Fruit fly (Drosophila melanogaster) whole organism, embryonic: Measurements from ENCODE around the gene Usp10.

Experiments used
- Aef1 ChIP-seq: fragments of 200-800 bp; sonication (Bioruptor generic); IDR thresholded peaks from 3 replicates; pipeline ENCODE4 v1.3.6; 2022; ENCODE audit warnings: missing biosample characterization, missing genetic modification characterization
- Asciz ChIP-seq: fragments of 200-800 bp; sonication (Bioruptor generic); optimal IDR thresholded peaks from 2 replicates; lab custom pipeline; 2017; ENCODE audit warnings: missing biosample characterization, mild to moderate bottlenecking, missing genetic modification characterization, missing genetic modification reagents
- CG11093 ChIP-seq: fragments of 200-800 bp; sonication (Bioruptor generic); IDR thresholded peaks from 3 replicates; pipeline ENCODE4 v1.3.6; 2022; ENCODE audit warnings: missing biosample characterization, missing genetic modification characterization
- CG12104 ChIP-seq: fragments of 200-800 bp; sonication (Bioruptor generic); optimal IDR thresholded peaks from 3 replicates; lab custom pipeline; 2016; ENCODE audit warnings: missing biosample characterization, missing genetic modification characterization
- CG12659 ChIP-seq: fragments of 200-800 bp; sonication (Bioruptor generic); optimal IDR thresholded peaks from 3 replicates; lab custom pipeline; 2017; ENCODE audit warnings: mild to moderate bottlenecking, missing biosample characterization, missing genetic modification reagents, missing genetic modification characterization
- CG13624 ChIP-seq: fragments of 200-800 bp; sonication (Bioruptor generic); optimal IDR thresholded peaks from 2 replicates; lab custom pipeline; 2016; ENCODE audit warnings: missing biosample characterization, missing genetic modification characterization
- CG14050 ChIP-seq: fragments of 200-800 bp; sonication (Bioruptor generic); IDR thresholded peaks from 3 replicates; pipeline ENCODE4 v1.3.6; 2022; ENCODE audit warnings: missing biosample characterization, missing genetic modification characterization
- CG14710 ChIP-seq: fragments of 200-800 bp; sonication (Bioruptor generic); optimal IDR thresholded peaks from 3 replicates; lab custom pipeline; 2019; ENCODE audit warnings: missing biosample characterization, mild to moderate bottlenecking, missing genetic modification characterization, moderate library complexity
- CG15479 ChIP-seq: fragments of 200-800 bp; sonication (Bioruptor generic); optimal IDR thresholded peaks from 3 replicates; lab custom pipeline; 2019; ENCODE audit warnings: missing biosample characterization, mild to moderate bottlenecking, missing genetic modification characterization, moderate library complexity
- CG16813 ChIP-seq: fragments of 200-800 bp; sonication (Bioruptor generic); IDR thresholded peaks from 3 replicates; pipeline ENCODE4 v1.3.6; 2022; ENCODE audit warnings: missing biosample characterization, missing genetic modification characterization; ENCODE audit not compliant: partially characterized antibody
- CG17612 ChIP-seq: fragments of 200-800 bp; sonication (Bioruptor generic); IDR thresholded peaks from 2 replicates; pipeline ENCODE4 v1.3.6; 2022; ENCODE audit warnings: missing biosample characterization, missing genetic modification characterization
- CG18011 ChIP-seq: fragments of 200-800 bp; sonication (Bioruptor generic); optimal IDR thresholded peaks from 2 replicates; lab custom pipeline; 2017; ENCODE audit warnings: missing biosample characterization, missing genetic modification characterization, mild to moderate bottlenecking, moderate library complexity, missing genotype
- CG18764 ChIP-seq: fragments of 200-800 bp; sonication (Bioruptor generic); optimal IDR thresholded peaks from 3 replicates; lab custom pipeline; 2016; ENCODE audit warnings: missing biosample characterization, missing genetic modification characterization
- CG31388 ChIP-seq: fragments of 200-800 bp; sonication (Bioruptor generic); optimal IDR thresholded peaks from 2 replicates; lab custom pipeline; 2016; ENCODE audit warnings: missing biosample characterization, missing genetic modification characterization
- CG33557 ChIP-seq: fragments of 200-800 bp; sonication (Bioruptor generic); optimal IDR thresholded peaks from 2 replicates; lab custom pipeline; 2019; ENCODE audit warnings: missing biosample characterization, mild to moderate bottlenecking, missing genetic modification characterization, moderate library complexity
- CG3838 ChIP-seq: fragments of 200-800 bp; sonication (Bioruptor generic); optimal IDR thresholded peaks from 3 replicates; lab custom pipeline; 2016; ENCODE audit warnings: missing biosample characterization, missing genetic modification characterization
- CG43689 ChIP-seq: fragments of 200-800 bp; sonication (Bioruptor generic); IDR thresholded peaks from 2 replicates; pipeline ENCODE4 v1.3.6; 2022; ENCODE audit warnings: missing biosample characterization, missing genetic modification characterization
- CG4707 ChIP-seq: fragments of 200-800 bp; sonication (Bioruptor generic); optimal IDR thresholded peaks from 2 replicates; lab custom pipeline; 2018; ENCODE audit warnings: missing biosample characterization, mild to moderate bottlenecking, missing genetic modification characterization, moderate library complexity
- CG7987 ChIP-seq: fragments of 200-800 bp; sonication (Bioruptor generic); optimal IDR thresholded peaks from 2 replicates; lab custom pipeline; 2018; ENCODE audit warnings: missing biosample characterization, mild to moderate bottlenecking, missing genetic modification characterization, moderate library complexity
- CG9215 ChIP-seq: fragments of 200-800 bp; sonication (Bioruptor generic); IDR thresholded peaks from 2 replicates; pipeline ENCODE4 v1.3.6; 2022; ENCODE audit warnings: missing biosample characterization, missing genetic modification characterization
- Dll ChIP-seq: fragments of 200-800 bp; sonication (Bioruptor generic); IDR thresholded peaks from 4 replicates; pipeline ENCODE4 v1.3.6; 2022; ENCODE audit warnings: missing biosample characterization, missing genetic modification characterization; ENCODE audit not compliant: partially characterized antibody
- Ets97D ChIP-seq: fragments of 200-800 bp; sonication (Bioruptor generic); optimal IDR thresholded peaks from 3 replicates; lab custom pipeline; 2016; ENCODE audit warnings: missing biosample characterization, missing genetic modification characterization
- GATAe ChIP-seq: fragments of 200-800 bp; sonication (Bioruptor generic); conservative IDR thresholded peaks from 2 replicates; pipeline ENCODE4 v1.3.6; 2022; ENCODE audit warnings: missing biosample characterization, missing genetic modification characterization
- HLH54F ChIP-seq: fragments of 200-800 bp; sonication (Bioruptor generic); optimal IDR thresholded peaks from 3 replicates; lab custom pipeline; 2016; ENCODE audit warnings: missing biosample characterization, missing genetic modification characterization
- Hsf ChIP-seq: fragments of 200-800 bp; sonication (Bioruptor generic); optimal IDR thresholded peaks from 3 replicates; lab custom pipeline; 2016; ENCODE audit warnings: missing biosample characterization, missing genetic modification characterization
- Mad ChIP-seq: fragments of 200-800 bp; sonication (Bioruptor generic); optimal IDR thresholded peaks from 2 replicates; lab custom pipeline; 2016; ENCODE audit warnings: missing biosample characterization, missing genetic modification characterization
- Rx ChIP-seq: fragments of 200-800 bp; sonication (Bioruptor generic); IDR thresholded peaks from 2 replicates; pipeline ENCODE4 v1.3.6; 2022; ENCODE audit warnings: missing biosample characterization, missing genetic modification characterization
- ab ChIP-seq: fragments of 200-800 bp; sonication (Bioruptor generic); optimal IDR thresholded peaks from 2 replicates; lab custom pipeline; 2016; ENCODE audit warnings: missing biosample characterization, missing genetic modification characterization
- abd-A ChIP-seq: fragments of 200-800 bp; sonication (Bioruptor generic); optimal IDR thresholded peaks from 3 replicates; lab custom pipeline; 2019; ENCODE audit warnings: missing biosample characterization, mild to moderate bottlenecking, missing genetic modification characterization, moderate library complexity
- ato ChIP-seq: fragments of 200-800 bp; sonication (Bioruptor generic); IDR thresholded peaks from 2 replicates; pipeline ENCODE4 v1.3.6; 2022; ENCODE audit warnings: missing biosample characterization, missing genetic modification characterization; ENCODE audit not compliant: partially characterized antibody
- bowl ChIP-seq: fragments of 200-800 bp; sonication (Bioruptor generic); IDR thresholded peaks from 2 replicates; pipeline ENCODE4 v1.3.6; 2022; ENCODE audit warnings: missing biosample characterization, missing genetic modification characterization
- cas ChIP-seq: fragments of 200-800 bp; sonication (Bioruptor generic); IDR thresholded peaks from 2 replicates; pipeline ENCODE4 v1.3.6; 2022; ENCODE audit warnings: missing biosample characterization, missing genetic modification characterization
- chm ChIP-seq: fragments of 200-800 bp; sonication (Bioruptor generic); IDR thresholded peaks from 2 replicates; pipeline ENCODE4 v1.3.6; 2022; ENCODE audit warnings: missing biosample characterization, missing genetic modification characterization
- dysf ChIP-seq: fragments of 200-800 bp; sonication (Bioruptor generic); IDR thresholded peaks from 3 replicates; pipeline ENCODE4 v1.3.6; 2022; ENCODE audit warnings: missing biosample characterization, missing genetic modification characterization
- esg ChIP-seq: fragments of 200-800 bp; sonication (Bioruptor generic); conservative IDR thresholded peaks from 2 replicates; pipeline ENCODE4 v1.3.6; 2022; ENCODE audit warnings: missing biosample characterization, missing genetic modification characterization
- eve ChIP-seq, 2 experiments: fragments of >200 bp; optimal IDR thresholded peaks; 2 replicates each; lab custom pipeline; 2017; ENCODE audit warnings: missing biosample characterization in 2 of 2, missing genetic modification characterization in 2 of 2
- gce ChIP-seq: fragments of 200-800 bp; sonication (Bioruptor generic); IDR thresholded peaks from 3 replicates; pipeline ENCODE4 v1.3.6; 2022; ENCODE audit warnings: missing biosample characterization, missing genetic modification characterization
- gcm ChIP-seq: fragments of 200-800 bp; sonication (Bioruptor generic); optimal IDR thresholded peaks from 2 replicates; lab custom pipeline; 2019; ENCODE audit warnings: missing biosample characterization, mild to moderate bottlenecking, missing genetic modification characterization, moderate library complexity
- gfzf ChIP-seq: fragments of 200-800 bp; sonication (Bioruptor generic); optimal IDR thresholded peaks from 2 replicates; lab custom pipeline; 2016; ENCODE audit warnings: missing biosample characterization, mild to moderate bottlenecking, missing genetic modification characterization, moderate library complexity
- gro ChIP-seq: fragments of 200-800 bp; sonication (Bioruptor generic); optimal IDR thresholded peaks from 2 replicates; lab custom pipeline; 2016; ENCODE audit warnings: missing biosample characterization, missing genetic modification characterization
- nmo ChIP-seq: fragments of 200-800 bp; sonication (Bioruptor generic); optimal IDR thresholded peaks from 2 replicates; lab custom pipeline; 2018; ENCODE audit warnings: missing biosample characterization, mild to moderate bottlenecking, missing genetic modification characterization, moderate library complexity
- salm ChIP-seq: fragments of 200-800 bp; sonication (Bioruptor generic); optimal IDR thresholded peaks from 2 replicates; lab custom pipeline; 2018; ENCODE audit warnings: missing biosample characterization, mild to moderate bottlenecking, missing genetic modification characterization
- scrt ChIP-seq: fragments of 200-800 bp; sonication (Bioruptor generic); optimal IDR thresholded peaks from 2 replicates; lab custom pipeline; 2018; ENCODE audit warnings: missing biosample characterization, mild to moderate bottlenecking, missing genetic modification characterization, moderate library complexity
- sisA ChIP-seq: fragments of 200-800 bp; sonication (Bioruptor generic); IDR thresholded peaks from 2 replicates; pipeline ENCODE4 v1.3.6; 2022; ENCODE audit warnings: missing biosample characterization, missing genetic modification characterization
- slp2 ChIP-seq: fragments of 200-800 bp; sonication (Bioruptor generic); optimal IDR thresholded peaks from 2 replicates; lab custom pipeline; 2016; ENCODE audit warnings: missing biosample characterization, missing genetic modification characterization
- tx ChIP-seq: fragments of 200-800 bp; sonication (Bioruptor generic); optimal IDR thresholded peaks from 2 replicates; lab custom pipeline; 2016; ENCODE audit warnings: missing biosample characterization, missing genetic modification characterization
- unpg ChIP-seq: fragments of 200-800 bp; sonication (Bioruptor generic); optimal IDR thresholded peaks from 3 replicates; lab custom pipeline; 2018; ENCODE audit warnings: missing biosample characterization, mild to moderate bottlenecking, missing genetic modification characterization, moderate library complexity

The Usp10 gene

DNA sequence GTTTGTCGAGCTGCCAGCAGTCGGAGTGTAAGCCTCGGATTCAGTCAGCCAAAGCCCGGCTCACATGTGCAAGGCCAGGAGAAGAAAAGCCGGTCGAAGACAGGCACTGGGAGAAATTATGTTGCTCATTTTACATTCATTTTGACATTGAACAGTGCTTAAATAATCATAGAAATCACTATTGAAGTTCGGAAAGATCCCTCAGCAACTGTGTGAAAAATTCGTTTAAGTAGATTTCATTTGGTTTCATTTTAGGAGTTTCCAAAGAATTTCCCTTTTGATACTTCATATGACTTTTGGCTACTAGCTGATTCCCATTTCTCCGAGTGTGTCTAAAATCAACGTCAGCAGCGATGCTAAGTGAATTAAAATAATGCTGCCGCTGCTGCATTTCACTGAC is 47.3 kb upstream of the Usp10 start (continued):
- TF ChIP-seq gce (GFP tag; lab: Robert Waterston, UW) = 0 out of 3 replicates have a peak, but pooled peaks have one; percentile 19
- no peak for TF ChIP-seq esg (GFP tag; lab: Robert Waterston, UW)
- TF ChIP-seq chm (GFP tag; lab: Robert Waterston, UW) = no peak
- peak; percentile 29 for TF ChIP-seq nmo (GFP tag; lab: Kevin White, UChicago)
- TF ChIP-seq Mad (GFP tag; lab: Kevin White, UChicago) = no peak
- no peak for TF ChIP-seq eve (GFP tag; optimal IDR thresholded peaks at IDR 0.05; lab: Kevin White, UChicago)
- TF ChIP-seq, all 482 proteins: peak for 77

DNA sequence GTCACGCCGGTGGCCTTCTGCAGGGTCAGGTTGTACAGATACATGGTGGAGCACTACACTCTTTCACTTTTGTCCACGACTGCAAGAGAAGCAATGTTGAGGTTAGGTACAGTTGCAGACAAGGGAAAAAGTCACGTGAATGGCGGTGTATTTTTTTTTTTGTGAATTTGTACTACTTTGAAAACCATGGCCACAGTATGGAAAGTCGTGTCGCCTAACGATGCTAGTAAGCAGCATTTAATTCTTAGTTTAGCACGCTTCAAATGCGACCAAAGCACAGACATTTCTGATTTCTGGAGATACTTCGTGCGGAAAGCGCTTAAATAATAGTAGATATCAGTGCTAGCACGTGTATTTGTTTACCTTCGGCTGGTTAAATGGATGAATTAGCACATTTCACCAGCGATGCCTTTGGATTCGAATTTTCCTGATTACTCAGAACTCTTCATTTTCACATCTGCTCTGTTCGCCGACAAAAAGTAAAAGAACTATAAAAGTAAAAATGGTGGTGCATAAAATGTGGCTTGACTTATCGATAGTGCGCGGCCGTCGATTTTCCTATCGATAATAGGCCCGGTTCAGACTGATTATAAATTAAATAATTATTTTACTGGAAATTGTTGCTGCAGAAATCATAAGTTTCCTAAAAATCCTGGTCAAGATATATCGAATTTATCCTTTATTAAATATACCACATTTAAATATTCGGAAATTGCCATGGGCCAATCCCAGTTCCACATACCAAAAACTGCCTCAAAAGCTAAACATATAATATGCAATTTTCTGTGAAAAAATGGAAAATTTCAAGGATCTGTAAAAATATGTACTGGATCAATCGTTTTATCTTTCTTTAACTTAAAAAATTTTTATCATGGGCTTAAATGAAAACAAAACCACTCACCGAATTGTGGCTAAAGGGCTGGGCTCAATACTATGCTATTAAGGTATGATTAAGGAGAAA is 38.5 kb upstream of the Usp10 start, which contains the start of gene Sf3b3:
TSS of gene Sf3b3 (minus strand) at position 489 of the 961 bp plus-strand sequence.
- TF ChIP-seq ato (peak; percentile 64), scrt (GFP tag; lab: Kevin White, UChicago) (no peak), CG13624 (GFP tag; lab: Kevin White, UChicago) (no peak), abd-A (tag; lab: Kevin White, UChicago) (no peak), CG3838 (GFP tag; lab: Kevin White, UChicago) (no peak), CG14710 (peak; percentile 27), Aef1 (GFP tag; lab: Robert Waterston, UW) (no peak), HLH54F (GFP tag; lab: Kevin White, UChicago) (no peak), CG12659 (peak; percentile 14), cas (GFP tag; lab: Robert Waterston, UW) (no peak), gfzf (GFP tag; lab: Kevin White, UChicago) (no peak), CG14050 (GFP tag; lab: Robert Waterston, UW) (no peak), CG33557 (GFP tag; lab: Kevin White, UChicago) (no peak), Hsf (GFP tag; lab: Kevin White, UChicago) (no peak), GATAe (no peak), CG18764 (GFP tag; lab: Kevin White, UChicago) (no peak), gcm (GFP tag; lab: Kevin White, UChicago) (no peak), Ets97D (GFP tag; lab: Kevin White, UChicago) (peak; percentile 45), CG18011 (no peak), slp2 (GFP tag; lab: Kevin White, UChicago) (no peak), gro (no peak), CG16813 (peak; percentile 54), CG4707 (GFP tag; lab: Kevin White, UChicago) (no peak), CG7987 (GFP tag; lab: Kevin White, UChicago) (peak; percentile 28), bowl (GFP tag; lab: Robert Waterston, UW) (no peak), Rx (GFP tag; lab: Robert Waterston, UW) (no peak), CG31388 (GFP tag; lab: Kevin White, UChicago) (no peak), CG12104 (GFP tag; lab: Kevin White, UChicago) (no peak), CG17612 (GFP tag; lab: Robert Waterston, UW) (no peak), CG43689 (GFP tag; lab: Robert Waterston, UW) (no peak), ab (GFP tag; lab: Kevin White, UChicago) (no peak), dysf (0 out of 3 replicates have a peak, but pooled peaks have one; percentile 33), CG15479 (GFP tag; lab: Kevin White, UChicago) (no peak), unpg (GFP tag; lab: Kevin White, UChicago) (no peak), sisA (no peak), Dll (peak; percentile 68; the same call in 3 of the 4 replicates), eve (GFP tag; optimal IDR thresholded peaks at IDR 0.05; lab: Kevin White, UChicago) (no peak), Asciz (GFP tag; lab: Kevin White, UChicago) (peak; percentile 6), CG11093 (no peak), salm (no peak), CG9215 (GFP tag; lab: Robert Waterston, UW) (no peak; the same call in 1 of the 2 replicates), tx (no peak)
